Worm (Caenorhabditis elegans) whole organism, early embryonic: ENCODE measurements around the gene dmsr-8.

Source experiments
- B0310.2 ChIP-seq: sonication (generic microtip); optimal IDR thresholded peaks from 2 replicates; lab custom pipeline; 2016; ENCODE audit warnings: mild to moderate bottlenecking, missing genetic modification characterization, missing compliant biosample characterization
- F13C5.2 ChIP-seq: sonication (generic microtip); optimal IDR thresholded peaks from 2 replicates; lab custom pipeline; 2017; ENCODE audit warnings: mild to moderate bottlenecking, missing genetic modification characterization, inconsistent platforms, missing compliant biosample characterization
- aly-1 ChIP-seq: sonication (generic microtip); optimal IDR thresholded peaks from 2 replicates; lab custom pipeline; 2016; ENCODE audit warnings: missing genetic modification characterization, missing compliant biosample characterization
- ama-1 ChIP-seq: fragments of 150-350 bp; optimal IDR thresholded peaks from 2 replicates; lab custom pipeline; 2014
- ceh-13 ChIP-seq: fragments of 200-800 bp; sonication (Bioruptor generic); optimal IDR thresholded peaks from 2 replicates; lab custom pipeline; 2018; ENCODE audit warnings: mild to moderate bottlenecking, missing genetic modification characterization, missing compliant biosample characterization
- ceh-36 ChIP-seq: sonication (generic microtip); optimal IDR thresholded peaks from 2 replicates; lab custom pipeline; 2016; ENCODE audit warnings: missing genetic modification characterization, inconsistent platforms, missing compliant biosample characterization
- ets-7 ChIP-seq: sonication (generic microtip); optimal IDR thresholded peaks from 2 replicates; lab custom pipeline; 2016; ENCODE audit warnings: missing genotype, missing genetic modification characterization, missing compliant biosample characterization
- flt-1 ChIP-seq: fragments of 200-800 bp; sonication (Bioruptor generic); IDR thresholded peaks from 2 replicates; pipeline ENCODE4 v1.3.6; 2022; ENCODE audit warnings: missing genetic modification characterization, missing compliant biosample characterization
- hmbx-1 ChIP-seq: sonication (generic microtip); optimal IDR thresholded peaks from 2 replicates; lab custom pipeline; 2016; ENCODE audit warnings: mild to moderate bottlenecking, missing genetic modification characterization, missing compliant biosample characterization
- hmg-4 ChIP-seq: fragments of 200-800 bp; sonication (Bioruptor generic); optimal IDR thresholded peaks from 2 replicates; lab custom pipeline; 2018; ENCODE audit warnings: mild to moderate bottlenecking, missing genetic modification characterization, missing compliant biosample characterization
- hnd-1 ChIP-seq: sonication (generic microtip); optimal IDR thresholded peaks from 2 replicates; lab custom pipeline; 2016; ENCODE audit warnings: missing genetic modification characterization, missing compliant biosample characterization
- pes-1 ChIP-seq: fragments of 200-800 bp; sonication (Bioruptor generic); IDR thresholded peaks from 2 replicates; pipeline ENCODE4 v1.3.6; 2022; ENCODE audit warnings: missing genetic modification reagents, missing genetic modification characterization, missing compliant biosample characterization
- scrt-1 ChIP-seq: fragments of 200-800 bp; sonication (Bioruptor generic); IDR thresholded peaks from 2 replicates; pipeline ENCODE4 v1.3.6; 2022; ENCODE audit warnings: missing genetic modification characterization, missing compliant biosample characterization
- sea-1 ChIP-seq: fragments of 200-800 bp; sonication (Bioruptor generic); conservative IDR thresholded peaks from 2 replicates; pipeline ENCODE4 v1.3.6; 2022; ENCODE audit warnings: missing genetic modification characterization, missing compliant biosample characterization
- tbx-11 ChIP-seq: fragments of 200-800 bp; sonication (Bioruptor generic); IDR thresholded peaks from 2 replicates; pipeline ENCODE4 v1.3.6; 2022; ENCODE audit warnings: missing genetic modification characterization, missing compliant biosample characterization
- tbx-37 ChIP-seq: fragments of 200-800 bp; sonication (Bioruptor generic); conservative IDR thresholded peaks from 2 replicates; pipeline ENCODE4 v1.3.6; 2022; ENCODE audit warnings: missing genetic modification reagents, missing genetic modification characterization, missing compliant biosample characterization
- tra-4 ChIP-seq: sonication (generic microtip); optimal IDR thresholded peaks from 2 replicates; lab custom pipeline; 2017; ENCODE audit warnings: missing genetic modification characterization, missing compliant biosample characterization

dmsr-8 gene

ce11 chrV:10514271-10514670 is at the start of gene dmsr-8:
Gene dmsr-8, minus strand, starts transcription at chrV:10514371.
- TF ChIP-seq ama-1 (no peak), tbx-37 (GFP tag; lab: Robert Waterston, UW) (no peak)

- TF ChIP-seq aly-1 (no peak), hmbx-1 (tag; lab: Kevin White, UChicago) (no peak), B0310.2 (tag; lab: Kevin White, UChicago) (no peak), ama-1 (no peak), hmg-4 (no peak), tbx-11 (GFP tag; lab: Robert Waterston, UW) (no peak), flt-1 (GFP tag; lab: Robert Waterston, UW) (no peak), pes-1 (no peak), hnd-1 (tag; lab: Kevin White, UChicago) (no peak), tbx-37 (GFP tag; lab: Robert Waterston, UW) (no peak)
Observed at ce11 chrV:10562817-10563216, 48.6 kb upstream of the dmsr-8 start.

- TF ChIP-seq B0310.2 (tag; lab: Kevin White, UChicago) (no peak), aly-1 (no peak), hmbx-1 (tag; lab: Kevin White, UChicago) (no peak), hnd-1 (tag; lab: Kevin White, UChicago) (no peak), tbx-11 (GFP tag; lab: Robert Waterston, UW) (no peak), tbx-37 (GFP tag; lab: Robert Waterston, UW) (no peak), sea-1 (no peak), ama-1 (no peak), ceh-13 (GFP tag; lab: Kevin White, UChicago) (no peak), hmg-4 (no peak), flt-1 (GFP tag; lab: Robert Waterston, UW) (no peak), pes-1 (no peak), ets-7 (tag; lab: Kevin White, UChicago) (no peak), tra-4 (tag; lab: Kevin White, UChicago) (no peak)
Observed at ce11 chrV:10561632-10562031, 47.5 kb upstream of the dmsr-8 start.

- TF ChIP-seq F13C5.2 (tag; lab: Kevin White, UChicago), result no peak
- no peak for TF ChIP-seq B0310.2 (tag; lab: Kevin White, UChicago)
- no peak for TF ChIP-seq pes-1
- TF ChIP-seq tra-4 (tag; lab: Kevin White, UChicago), result no peak
- no peak for TF ChIP-seq flt-1 (GFP tag; lab: Robert Waterston, UW)
- TF ChIP-seq tbx-11 (GFP tag; lab: Robert Waterston, UW), result no peak
- no peak for TF ChIP-seq hnd-1 (tag; lab: Kevin White, UChicago)
- TF ChIP-seq sea-1, result no peak
- TF ChIP-seq aly-1, result no peak
- no peak for TF ChIP-seq scrt-1
- TF ChIP-seq ama-1, result no peak
Observed at ce11 chrV:10560621-10561020, 46.5 kb upstream of the dmsr-8 start, which contains the start of gene col-152. Gene col-152, plus strand, starts transcription at chrV:10560921.

- no peak for TF ChIP-seq tra-4 (tag; lab: Kevin White, UChicago)
- TF ChIP-seq ets-7 (tag; lab: Kevin White, UChicago), result no peak
- no peak for TF ChIP-seq ceh-36 (tag; lab: Kevin White, UChicago)
- TF ChIP-seq sea-1, result no peak
- TF ChIP-seq ama-1, result no peak
- no peak for TF ChIP-seq hmbx-1 (tag; lab: Kevin White, UChicago)
- TF ChIP-seq hnd-1 (tag; lab: Kevin White, UChicago), result no peak
- no peak for TF ChIP-seq aly-1
- no peak for TF ChIP-seq ceh-13 (GFP tag; lab: Kevin White, UChicago)
- TF ChIP-seq tbx-37 (GFP tag; lab: Robert Waterston, UW), result no peak
- TF ChIP-seq pes-1, result no peak
- TF ChIP-seq flt-1 (GFP tag; lab: Robert Waterston, UW), result no peak
- no peak for TF ChIP-seq B0310.2 (tag; lab: Kevin White, UChicago)
- TF ChIP-seq tbx-11 (GFP tag; lab: Robert Waterston, UW), result no peak
Observed at ce11 chrV:10557676-10558075, 43.5 kb upstream of the dmsr-8 start, which contains the start of gene best-14. Gene best-14, plus strand, starts transcription at chrV:10557976.

ce11 chrV:10557094-10557493 is 42.9 kb upstream of the dmsr-8 start:
- no peak for TF ChIP-seq hmbx-1 (tag; lab: Kevin White, UChicago)
- no peak for TF ChIP-seq tbx-11 (GFP tag; lab: Robert Waterston, UW)
- no peak for TF ChIP-seq hnd-1 (tag; lab: Kevin White, UChicago)
- TF ChIP-seq ceh-36 (tag; lab: Kevin White, UChicago), result no peak
- no peak for TF ChIP-seq F13C5.2 (tag; lab: Kevin White, UChicago)
- TF ChIP-seq aly-1, result no peak
- no peak for TF ChIP-seq tbx-37 (GFP tag; lab: Robert Waterston, UW)
- TF ChIP-seq ceh-13 (GFP tag; lab: Kevin White, UChicago), result no peak
- no peak for TF ChIP-seq sea-1
- no peak for TF ChIP-seq flt-1 (GFP tag; lab: Robert Waterston, UW)
- TF ChIP-seq scrt-1, result no peak
- no peak for TF ChIP-seq ama-1
- no peak for TF ChIP-seq B0310.2 (tag; lab: Kevin White, UChicago)

ce11 chrV:10556362-10556761 is 42.2 kb upstream of the dmsr-8 start:
- TF ChIP-seq tbx-11 (GFP tag; lab: Robert Waterston, UW) (no peak), ets-7 (tag; lab: Kevin White, UChicago) (no peak), flt-1 (GFP tag; lab: Robert Waterston, UW) (no peak), B0310.2 (tag; lab: Kevin White, UChicago) (no peak), aly-1 (no peak)

- TF ChIP-seq flt-1 (GFP tag; lab: Robert Waterston, UW) (no peak), tbx-11 (GFP tag; lab: Robert Waterston, UW) (no peak), hmg-4 (no peak), ceh-13 (GFP tag; lab: Kevin White, UChicago) (no peak), scrt-1 (no peak), pes-1 (no peak), ceh-36 (tag; lab: Kevin White, UChicago) (no peak), aly-1 (no peak), B0310.2 (tag; lab: Kevin White, UChicago) (no peak), hmbx-1 (tag; lab: Kevin White, UChicago) (no peak), tbx-37 (GFP tag; lab: Robert Waterston, UW) (no peak), ets-7 (tag; lab: Kevin White, UChicago) (no peak), sea-1 (no peak)
Observed at ce11 chrV:10555239-10555638, 41.1 kb upstream of the dmsr-8 start, which contains the start of gene F32G8.3. Gene F32G8.3, minus strand, starts transcription at chrV:10555339.
